Worm (Caenorhabditis elegans): Measurements from ENCODE around the gene K05F1.14.

The K05F1.14 gene

ce11 chrII:5772547-5773142 lies 19.7 kb downstream of the K05F1.14 start (continued):
- no peak for TF ChIP-seq sem-4 (tag; optimal IDR thresholded peaks at IDR 0.05)
- no peak for TF ChIP-seq ZK546.5 (tag; optimal IDR thresholded peaks at IDR 0.05)
- TF ChIP-seq ztf-4 (tag; optimal IDR thresholded peaks at IDR 0.05) = no peak
- peak; percentile 45 for TF ChIP-seq F13H6.1 (tag; optimal IDR thresholded peaks at IDR 0.05)
- no peak for TF ChIP-seq ztf-1 (GFP tag; conservative IDR thresholded peaks at IDR 0.05)
- TF ChIP-seq nhr-129 (tag; optimal IDR thresholded peaks at IDR 0.05) = peak; percentile 79
- no peak for TF ChIP-seq nhr-21 (tag; optimal IDR thresholded peaks at IDR 0.05)
- no peak for TF ChIP-seq zag-1 (tag; optimal IDR thresholded peaks at IDR 0.05)
- TF ChIP-seq lin-11 (tag; optimal IDR thresholded peaks at IDR 0.05) = peak; percentile 32
- no peak for TF ChIP-seq nhr-77 (tag; optimal IDR thresholded peaks at IDR 0.05)
- no peak for TF ChIP-seq elt-1 (tag; optimal IDR thresholded peaks at IDR 0.05)
- TF ChIP-seq unc-55 (GFP tag; optimal IDR thresholded peaks at IDR 0.05) = no peak
- no peak for TF ChIP-seq lsy-2 (tag; optimal IDR thresholded peaks at IDR 0.05)
- TF ChIP-seq fos-1 (tag; optimal IDR thresholded peaks at IDR 0.05) = peak; percentile 35

ce11 chrII:5768274-5768820 lies 24.0 kb downstream of the K05F1.14 start:
- peak; percentile 43 for TF ChIP-seq sma-9 (GFP tag; optimal IDR thresholded peaks at IDR 0.05)
- no peak for TF ChIP-seq sma-9 (tag; optimal IDR thresholded peaks at IDR 0.05)
- TF ChIP-seq nhr-25 (tag; optimal IDR thresholded peaks at IDR 0.05) = peak; percentile 0
- no peak for TF ChIP-seq nhr-11 (tag; optimal IDR thresholded peaks at IDR 0.05)
- no peak for TF ChIP-seq sem-4 (tag; optimal IDR thresholded peaks at IDR 0.05)
- no peak for TF ChIP-seq ztf-11 (tag; optimal IDR thresholded peaks at IDR 0.05)
- TF ChIP-seq zag-1 (tag; optimal IDR thresholded peaks at IDR 0.05) = no peak
- no peak for TF ChIP-seq ztf-1 (GFP tag; conservative IDR thresholded peaks at IDR 0.05)
- no peak for TF ChIP-seq dmd-4 (tag; optimal IDR thresholded peaks at IDR 0.05)
- no peak for TF ChIP-seq unc-62 (GFP tag; optimal IDR thresholded peaks at IDR 0.05)
- TF ChIP-seq R02D3.7 (tag; optimal IDR thresholded peaks at IDR 0.05) = no peak
- no peak for TF ChIP-seq sma-3 (GFP tag; optimal IDR thresholded peaks at IDR 0.05)
- TF ChIP-seq fos-1 (tag; optimal IDR thresholded peaks at IDR 0.05) = no peak
- no peak for TF ChIP-seq F13H6.1 (tag; optimal IDR thresholded peaks at IDR 0.05)
- no peak for TF ChIP-seq mbf-1 (tag; optimal IDR thresholded peaks at IDR 0.05)
- no peak for TF ChIP-seq gmeb-1 (tag; optimal IDR thresholded peaks at IDR 0.05)
- peak; percentile 19 for TF ChIP-seq ceh-16 (tag; optimal IDR thresholded peaks at IDR 0.05)
- no peak for TF ChIP-seq Y55F3AM.14 (GFP tag; optimal IDR thresholded peaks at IDR 0.05)
- no peak for TF ChIP-seq ama-1 (optimal IDR thresholded peaks at IDR 0.05)
- TF ChIP-seq nhr-237 (tag; optimal IDR thresholded peaks at IDR 0.05) = no peak
- no peak for TF ChIP-seq peb-1 (tag; optimal IDR thresholded peaks at IDR 0.05)
- no peak for TF ChIP-seq nhr-77 (tag; optimal IDR thresholded peaks at IDR 0.05)
- peak; percentile 8 for TF ChIP-seq elt-1 (tag; optimal IDR thresholded peaks at IDR 0.05)
- no peak for TF ChIP-seq alr-1 (tag; optimal IDR thresholded peaks at IDR 0.05)
- no peak for TF ChIP-seq lin-13 (GFP tag; optimal IDR thresholded peaks at IDR 0.05)

- TF ChIP-seq zag-1 (tag; optimal IDR thresholded peaks at IDR 0.05) (no peak), alr-1 (tag; optimal IDR thresholded peaks at IDR 0.05) (no peak), elt-1 (tag; optimal IDR thresholded peaks at IDR 0.05) (no peak), nhr-25 (tag; optimal IDR thresholded peaks at IDR 0.05) (no peak), F13H6.1 (tag; optimal IDR thresholded peaks at IDR 0.05) (no peak), nhr-77 (tag; optimal IDR thresholded peaks at IDR 0.05) (no peak), sma-9 (GFP tag; optimal IDR thresholded peaks at IDR 0.05) (no peak), sma-9 (tag; optimal IDR thresholded peaks at IDR 0.05) (no peak), egl-27 (tag; optimal IDR thresholded peaks at IDR 0.05) (no peak), unc-39 (tag; optimal IDR thresholded peaks at IDR 0.05) (no peak), nhr-12 (tag; optimal IDR thresholded peaks at IDR 0.05) (no peak), snpc-4 (tag; optimal IDR thresholded peaks at IDR 0.05) (no peak), ZK546.5 (tag; optimal IDR thresholded peaks at IDR 0.05) (no peak), sem-4 (tag; optimal IDR thresholded peaks at IDR 0.05) (no peak), dmd-4 (tag; optimal IDR thresholded peaks at IDR 0.05) (no peak), nhr-23 (tag; optimal IDR thresholded peaks at IDR 0.05) (no peak), nhr-10 (tag; optimal IDR thresholded peaks at IDR 0.05) (no peak), mbf-1 (tag; optimal IDR thresholded peaks at IDR 0.05) (no peak), peb-1 (tag; optimal IDR thresholded peaks at IDR 0.05) (no peak)
Measured at ce11 chrII:5765318-5765717, 27.1 kb downstream of the K05F1.14 start, which contains the start of gene ifb-1. Gene ifb-1 (plus strand): TSS chrII:5765618.

Data from whole organism, L2 larva.